Fruit fly (Drosophila melanogaster) whole organism, prepupa: Measurements from ENCODE around the gene CG7810.
A peak's percentile ranks its signal among the peaks of the same experiment; 100 is the strongest.

ENCODE experiments used
- Blimp-1 ChIP-seq: fragments of 200-800 bp; sonication (Bioruptor generic); optimal IDR thresholded peaks from 3 replicates; lab custom pipeline; 2017; ENCODE audit warnings: missing biosample characterization, missing genetic modification characterization, mild to moderate bottlenecking, moderate library complexity, missing genetic modification reagents
- CG10631 ChIP-seq: fragments of 200-800 bp; sonication (Bioruptor generic); optimal IDR thresholded peaks from 2 replicates; lab custom pipeline; 2016; ENCODE audit warnings: missing biosample characterization, missing genetic modification characterization
- CG10669 ChIP-seq: fragments of 200-800 bp; sonication (Bioruptor generic); optimal IDR thresholded peaks from 3 replicates; lab custom pipeline; 2018; ENCODE audit warnings: missing biosample characterization, mild to moderate bottlenecking, missing genetic modification characterization, moderate library complexity
- CG11762 ChIP-seq: fragments of 200-800 bp; sonication (Bioruptor generic); optimal IDR thresholded peaks from 3 replicates; lab custom pipeline; 2016; ENCODE audit warnings: missing biosample characterization, missing genetic modification characterization; ENCODE audit not compliant: insufficient read depth
- CG15336 ChIP-seq: fragments of 200-800 bp; sonication (Bioruptor generic); IDR thresholded peaks from 2 replicates; pipeline ENCODE4 v1.3.6; 2022; ENCODE audit warnings: missing biosample characterization, missing genetic modification characterization
- CG1621 ChIP-seq: fragments of 200-800 bp; sonication (Bioruptor generic); optimal IDR thresholded peaks from 3 replicates; lab custom pipeline; 2018; ENCODE audit warnings: missing biosample characterization, mild to moderate bottlenecking, missing genetic modification characterization
- CG16779 ChIP-seq: fragments of 200-800 bp; sonication (Bioruptor generic); optimal IDR thresholded peaks from 3 replicates; lab custom pipeline; 2017; ENCODE audit warnings: missing biosample characterization, mild to moderate bottlenecking, missing genetic modification characterization
- CG3032 ChIP-seq: fragments of 200-800 bp; optimal IDR thresholded peaks from 2 replicates; lab custom pipeline; 2019; ENCODE audit warnings: missing biosample characterization, mild to moderate bottlenecking, missing genetic modification characterization, moderate library complexity
- CG31627 ChIP-seq: fragments of 200-800 bp; sonication (Bioruptor generic); optimal IDR thresholded peaks from 3 replicates; lab custom pipeline; 2016; ENCODE audit warnings: missing biosample characterization, missing genetic modification characterization
- CG32006 ChIP-seq: fragments of 200-800 bp; sonication (Bioruptor generic); optimal IDR thresholded peaks from 3 replicates; lab custom pipeline; 2017; ENCODE audit warnings: missing biosample characterization, mild to moderate bottlenecking, missing genetic modification characterization
- CG3919 ChIP-seq: fragments of 200-800 bp; sonication (Bioruptor generic); optimal IDR thresholded peaks from 3 replicates; lab custom pipeline; 2016; ENCODE audit warnings: missing biosample characterization, missing genetic modification characterization
- CG6276 ChIP-seq: fragments of 200-800 bp; sonication (Bioruptor generic); optimal IDR thresholded peaks from 2 replicates; lab custom pipeline; 2017; ENCODE audit warnings: missing biosample characterization, mild to moderate bottlenecking, missing genetic modification characterization
- CG6808 ChIP-seq: fragments of 200-800 bp; sonication (Bioruptor generic); optimal IDR thresholded peaks from 3 replicates; lab custom pipeline; 2017; ENCODE audit warnings: missing biosample characterization, missing genetic modification characterization, mild to moderate bottlenecking, moderate library complexity, missing genetic modification reagents
- CG6854 ChIP-seq: fragments of 200-800 bp; sonication (Bioruptor generic); optimal IDR thresholded peaks from 2 replicates; lab custom pipeline; 2017; ENCODE audit warnings: missing biosample characterization, mild to moderate bottlenecking, missing genetic modification characterization
- CG7368 ChIP-seq: fragments of 200-800 bp; sonication (Bioruptor generic); optimal IDR thresholded peaks from 3 replicates; lab custom pipeline; 2016; ENCODE audit warnings: missing biosample characterization, missing genetic modification characterization
- CG8119 ChIP-seq: fragments of 200-800 bp; sonication (Bioruptor generic); IDR thresholded peaks from 3 replicates; pipeline ENCODE4 v1.3.6; 2022; ENCODE audit warnings: missing biosample characterization, missing genetic modification characterization
- CG8319 ChIP-seq: fragments of 200-800 bp; sonication (Bioruptor generic); optimal IDR thresholded peaks from 3 replicates; lab custom pipeline; 2016; ENCODE audit warnings: missing biosample characterization, missing genetic modification characterization
- CG8632 ChIP-seq: fragments of 200-800 bp; sonication (Bioruptor generic); optimal IDR thresholded peaks from 3 replicates; lab custom pipeline; 2016; ENCODE audit warnings: missing biosample characterization, missing genetic modification characterization
- CG9139 ChIP-seq: fragments of 200-800 bp; sonication (Bioruptor generic); optimal IDR thresholded peaks from 3 replicates; lab custom pipeline; 2017; ENCODE audit warnings: missing biosample characterization, mild to moderate bottlenecking, missing genetic modification characterization
- Eip78C ChIP-seq: fragments of 200-800 bp; sonication (Bioruptor generic); peaks from one replicate; lab custom pipeline; 2016; ENCODE audit warnings: missing biosample characterization, missing genetic modification characterization
- Ets96B ChIP-seq: fragments of 200-800 bp; optimal IDR thresholded peaks from 2 replicates; lab custom pipeline; 2019; ENCODE audit warnings: missing biosample characterization, mild to moderate bottlenecking, missing genetic modification characterization, moderate library complexity
- Lpt ChIP-seq: fragments of 200-800 bp; sonication (Bioruptor generic); optimal IDR thresholded peaks from 3 replicates; lab custom pipeline; 2016; ENCODE audit warnings: missing biosample characterization, missing genetic modification characterization
- OdsH ChIP-seq: fragments of 200-800 bp; sonication (Bioruptor generic); optimal IDR thresholded peaks from 3 replicates; lab custom pipeline; 2016; ENCODE audit warnings: missing biosample characterization, missing genetic modification characterization
- Sox102F ChIP-seq: fragments of 200-800 bp; sonication (Bioruptor generic); optimal IDR thresholded peaks from 2 replicates; lab custom pipeline; 2016; ENCODE audit warnings: missing biosample characterization, mild to moderate bottlenecking, missing genetic modification characterization
- Sox15 ChIP-seq: fragments of 200-800 bp; sonication (Bioruptor generic); optimal IDR thresholded peaks from 3 replicates; lab custom pipeline; 2016; ENCODE audit warnings: missing biosample characterization, missing genetic modification characterization
- achi ChIP-seq: fragments of 200-800 bp; sonication (Bioruptor generic); optimal IDR thresholded peaks from 3 replicates; lab custom pipeline; 2016; ENCODE audit warnings: missing biosample characterization, missing genetic modification characterization
- acj6 ChIP-seq: fragments of 200-800 bp; sonication (Bioruptor generic); optimal IDR thresholded peaks from 3 replicates; lab custom pipeline; 2016; ENCODE audit warnings: missing biosample characterization, missing genetic modification characterization
- cyc ChIP-seq: fragments of 200-800 bp; sonication (Bioruptor generic); optimal IDR thresholded peaks from 3 replicates; lab custom pipeline; 2016; ENCODE audit warnings: missing biosample characterization, missing genetic modification characterization
- dsx ChIP-seq: fragments of 200-800 bp; optimal IDR thresholded peaks from 3 replicates; lab custom pipeline; 2019; ENCODE audit warnings: missing biosample characterization, mild to moderate bottlenecking, missing genetic modification characterization, moderate library complexity; ENCODE audit not compliant: poor library complexity, severe bottlenecking
- eg ChIP-seq: fragments of 200-800 bp; sonication (Bioruptor generic); IDR thresholded peaks from 3 replicates; pipeline ENCODE4 v1.3.6; 2022; ENCODE audit warnings: missing biosample characterization, missing genetic modification characterization
- esn ChIP-seq: fragments of 200-800 bp; sonication (Bioruptor generic); optimal IDR thresholded peaks from 2 replicates; lab custom pipeline; 2016; ENCODE audit warnings: missing biosample characterization, mild to moderate bottlenecking, missing genetic modification characterization, moderate library complexity
- fkh ChIP-seq: fragments of 200-800 bp; sonication (Bioruptor generic); optimal IDR thresholded peaks from 3 replicates; lab custom pipeline; 2017; ENCODE audit warnings: missing biosample characterization, mild to moderate bottlenecking, missing genetic modification characterization, moderate library complexity
- lz ChIP-seq: fragments of 200-800 bp; sonication (Bioruptor generic); optimal IDR thresholded peaks from 3 replicates; lab custom pipeline; 2016; ENCODE audit warnings: missing biosample characterization, missing genetic modification characterization
- net ChIP-seq: fragments of 200-800 bp; sonication (Bioruptor generic); optimal IDR thresholded peaks from 3 replicates; lab custom pipeline; 2016; ENCODE audit warnings: missing biosample characterization, missing genetic modification characterization
- salr ChIP-seq, 2 experiments: fragments of 200-800 bp; sonication (Bioruptor generic); optimal IDR thresholded peaks; 3 replicates each; lab custom pipeline; 2016 to 2018; ENCODE audit warnings: missing biosample characterization in 2 of 2, missing genetic modification characterization in 2 of 2, mild to moderate bottlenecking in 1 of 2
- svp ChIP-seq: fragments of 200-800 bp; sonication (Bioruptor generic); peaks from one replicate; lab custom pipeline; 2016; ENCODE audit warnings: missing biosample characterization, missing genetic modification characterization
- topi ChIP-seq: fragments of 200-800 bp; sonication (Bioruptor generic); optimal IDR thresholded peaks from 3 replicates; lab custom pipeline; 2016; ENCODE audit warnings: missing biosample characterization, missing genetic modification characterization
- vri ChIP-seq: fragments of 200-800 bp; sonication (Bioruptor generic); optimal IDR thresholded peaks from 3 replicates; lab custom pipeline; 2016; ENCODE audit warnings: missing biosample characterization, mild to moderate bottlenecking, missing genetic modification characterization

The CG7810 gene

DNA sequence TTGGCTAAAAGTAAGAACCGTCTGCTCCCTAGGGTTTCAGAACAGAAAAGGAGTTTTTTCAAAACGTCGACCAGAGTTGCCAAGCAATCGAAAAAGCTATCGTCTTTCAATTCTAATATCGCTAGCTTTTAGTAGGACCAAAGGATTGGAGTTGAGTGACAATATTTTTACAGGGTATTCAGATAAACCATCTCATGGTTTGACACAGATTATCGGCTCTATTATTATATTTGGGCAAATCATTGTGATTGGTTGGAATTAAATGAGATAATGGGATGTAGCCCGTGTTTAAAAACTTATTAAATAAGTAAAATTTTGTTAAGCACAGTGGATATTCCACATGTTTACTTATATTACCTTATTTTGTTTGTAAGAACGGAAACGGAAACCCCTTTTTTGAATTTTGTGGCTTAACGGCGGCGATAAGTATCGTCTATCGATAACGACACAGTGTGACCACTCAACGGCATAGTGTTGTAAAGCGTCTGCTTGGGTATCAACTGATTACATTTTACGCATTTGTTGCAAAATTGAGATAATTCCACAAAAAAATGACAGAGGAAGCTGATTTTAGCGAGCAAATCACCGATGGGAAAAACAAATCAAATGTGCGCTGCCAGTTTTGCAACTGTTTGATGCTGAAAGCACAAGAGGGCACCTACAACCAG is 9.0 kb upstream of the CG7810 start, which contains the start of the genes mtsh and strat:
Gene mtsh (minus strand): TSS at position 51 of the 668 bp plus-strand sequence.
Gene strat (plus strand): TSS at position 471 of the 668 bp plus-strand sequence.
- TF ChIP-seq CG8119 (GFP tag; lab: Robert Waterston, UW) (no peak), svp (no peak), CG32006 (GFP tag; lab: Kevin White, UChicago) (no peak), CG1621 (tag; lab: Kevin White, UChicago) (no peak), CG6276 (no peak), Sox102F (no peak), CG3919 (GFP tag; lab: Kevin White, UChicago) (peak; percentile 69), dsx (peak; percentile 85), Blimp-1 (peak; percentile 22), CG7368 (no peak), OdsH (GFP tag; lab: Kevin White, UChicago) (no peak), CG8319 (peak; percentile 30), CG11762 (peak; percentile 21), salr (GFP tag; optimal IDR thresholded peaks at IDR 0.05; lab: Kevin White, UChicago) (peak in 1 of 2 experiments; percentile 32), CG10631 (GFP tag; lab: Kevin White, UChicago) (peak; percentile 3), acj6 (GFP tag; lab: Kevin White, UChicago) (peak; percentile 40), achi (GFP tag; lab: Kevin White, UChicago) (peak; percentile 32), CG3032 (peak; percentile 2), cyc (GFP tag; lab: Kevin White, UChicago) (peak; percentile 58), esn (peak; percentile 64), lz (GFP tag; lab: Kevin White, UChicago) (peak; percentile 47), Lpt (GFP tag; lab: Kevin White, UChicago) (no peak), CG10669 (GFP tag; lab: Kevin White, UChicago) (peak; percentile 51), Eip78C (peak; percentile 81), eg (peak; percentile 53; the same call in 2 of the 3 replicates), CG8632 (no peak), Sox15 (GFP tag; lab: Kevin White, UChicago) (no peak), CG6808 (GFP tag; lab: Kevin White, UChicago) (no peak), CG9139 (GFP tag; lab: Kevin White, UChicago) (peak; percentile 6), topi (GFP tag; lab: Kevin White, UChicago) (peak; percentile 65), fkh (peak; percentile 41), CG6854 (peak; percentile 57), net (GFP tag; lab: Kevin White, UChicago) (no peak)

DNA sequence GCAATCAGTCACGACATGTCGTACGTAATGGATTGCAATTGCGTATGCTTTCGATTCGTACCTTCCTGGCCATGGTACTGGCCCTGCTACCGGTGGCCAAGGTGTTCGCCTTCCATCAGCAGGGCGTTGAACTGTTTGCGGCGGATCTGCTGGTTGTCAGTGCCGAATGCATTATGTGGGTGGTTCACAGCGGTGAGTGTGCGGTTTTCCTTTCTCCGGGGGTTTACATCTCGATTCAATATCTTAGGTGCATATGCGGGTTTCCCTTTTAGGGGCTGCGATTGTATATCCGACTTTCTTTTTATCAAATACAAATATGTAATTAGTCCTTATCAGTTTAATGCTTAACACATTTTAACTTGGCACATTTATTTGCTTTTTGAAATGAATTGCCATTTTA is 746 bp upstream of the CG7810 start:
- TF ChIP-seq CG31627 (GFP tag; lab: Kevin White, UChicago): no peak
- no peak for TF ChIP-seq CG10669 (GFP tag; lab: Kevin White, UChicago)
- TF ChIP-seq Ets96B (tag; lab: Kevin White, UChicago): no peak
- no peak for TF ChIP-seq CG9139 (GFP tag; lab: Kevin White, UChicago)
- TF ChIP-seq CG8319: no peak
- TF ChIP-seq OdsH (GFP tag; lab: Kevin White, UChicago): no peak
- TF ChIP-seq CG3919 (GFP tag; lab: Kevin White, UChicago): no peak
- TF ChIP-seq net (GFP tag; lab: Kevin White, UChicago): no peak
- no peak for TF ChIP-seq CG11762
- no peak for TF ChIP-seq CG7368
- TF ChIP-seq CG15336 (GFP tag; lab: Robert Waterston, UW): no peak
- TF ChIP-seq vri (GFP tag; lab: Kevin White, UChicago): no peak
- TF ChIP-seq salr (GFP tag; optimal IDR thresholded peaks at IDR 0.05; lab: Kevin White, UChicago): no peak
- TF ChIP-seq CG16779 (tag; lab: Kevin White, UChicago): no peak
- no peak for TF ChIP-seq CG3032
- TF ChIP-seq, all 60 proteins: peak for 0
